Worm (Caenorhabditis elegans) whole organism, early embryonic: ENCODE results near the gene Y17G7B.23.
A peak's percentile ranks its signal among the peaks of the same experiment; 100 is the strongest.

Source experiments
- B0310.2 ChIP-seq: sonication (generic microtip); optimal IDR thresholded peaks from 2 replicates; lab custom pipeline; 2016; ENCODE audit warnings: mild to moderate bottlenecking, missing genetic modification characterization, missing compliant biosample characterization
- F13C5.2 ChIP-seq: sonication (generic microtip); optimal IDR thresholded peaks from 2 replicates; lab custom pipeline; 2017; ENCODE audit warnings: mild to moderate bottlenecking, missing genetic modification characterization, inconsistent platforms, missing compliant biosample characterization
- aly-1 ChIP-seq: sonication (generic microtip); optimal IDR thresholded peaks from 2 replicates; lab custom pipeline; 2016; ENCODE audit warnings: missing genetic modification characterization, missing compliant biosample characterization
- ama-1 ChIP-seq: fragments of 150-350 bp; optimal IDR thresholded peaks from 2 replicates; lab custom pipeline; 2014
- ceh-13 ChIP-seq: fragments of 200-800 bp; sonication (Bioruptor generic); optimal IDR thresholded peaks from 2 replicates; lab custom pipeline; 2018; ENCODE audit warnings: mild to moderate bottlenecking, missing genetic modification characterization, missing compliant biosample characterization
- ceh-36 ChIP-seq: sonication (generic microtip); optimal IDR thresholded peaks from 2 replicates; lab custom pipeline; 2016; ENCODE audit warnings: missing genetic modification characterization, inconsistent platforms, missing compliant biosample characterization
- ets-7 ChIP-seq: sonication (generic microtip); optimal IDR thresholded peaks from 2 replicates; lab custom pipeline; 2016; ENCODE audit warnings: missing genotype, missing genetic modification characterization, missing compliant biosample characterization
- flt-1 ChIP-seq: fragments of 200-800 bp; sonication (Bioruptor generic); IDR thresholded peaks from 2 replicates; pipeline ENCODE4 v1.3.6; 2022; ENCODE audit warnings: missing genetic modification characterization, missing compliant biosample characterization
- hmbx-1 ChIP-seq: sonication (generic microtip); optimal IDR thresholded peaks from 2 replicates; lab custom pipeline; 2016; ENCODE audit warnings: mild to moderate bottlenecking, missing genetic modification characterization, missing compliant biosample characterization
- hmg-4 ChIP-seq: fragments of 200-800 bp; sonication (Bioruptor generic); optimal IDR thresholded peaks from 2 replicates; lab custom pipeline; 2018; ENCODE audit warnings: mild to moderate bottlenecking, missing genetic modification characterization, missing compliant biosample characterization
- hnd-1 ChIP-seq: sonication (generic microtip); optimal IDR thresholded peaks from 2 replicates; lab custom pipeline; 2016; ENCODE audit warnings: missing genetic modification characterization, missing compliant biosample characterization
- pes-1 ChIP-seq: fragments of 200-800 bp; sonication (Bioruptor generic); IDR thresholded peaks from 2 replicates; pipeline ENCODE4 v1.3.6; 2022; ENCODE audit warnings: missing genetic modification reagents, missing genetic modification characterization, missing compliant biosample characterization
- scrt-1 ChIP-seq: fragments of 200-800 bp; sonication (Bioruptor generic); IDR thresholded peaks from 2 replicates; pipeline ENCODE4 v1.3.6; 2022; ENCODE audit warnings: missing genetic modification characterization, missing compliant biosample characterization
- sea-1 ChIP-seq: fragments of 200-800 bp; sonication (Bioruptor generic); conservative IDR thresholded peaks from 2 replicates; pipeline ENCODE4 v1.3.6; 2022; ENCODE audit warnings: missing genetic modification characterization, missing compliant biosample characterization
- tbx-11 ChIP-seq: fragments of 200-800 bp; sonication (Bioruptor generic); IDR thresholded peaks from 2 replicates; pipeline ENCODE4 v1.3.6; 2022; ENCODE audit warnings: missing genetic modification characterization, missing compliant biosample characterization
- tbx-37 ChIP-seq: fragments of 200-800 bp; sonication (Bioruptor generic); conservative IDR thresholded peaks from 2 replicates; pipeline ENCODE4 v1.3.6; 2022; ENCODE audit warnings: missing genetic modification reagents, missing genetic modification characterization, missing compliant biosample characterization
- tra-4 ChIP-seq: sonication (generic microtip); optimal IDR thresholded peaks from 2 replicates; lab custom pipeline; 2017; ENCODE audit warnings: missing genetic modification characterization, missing compliant biosample characterization

The Y17G7B.23 gene

ce11 chrII:12006575-12007098 is 7.6 kb downstream of the Y17G7B.23 start, which contains the start of gene mcm-2:
TSS of gene mcm-2 (minus strand) at chrII:12006625.
- no peak for TF ChIP-seq pes-1 (GFP tag; lab: Robert Waterston, UW)

- TF ChIP-seq hmbx-1: no peak
- TF ChIP-seq hnd-1 (tag; lab: Kevin White, UChicago): no peak
- TF ChIP-seq tbx-37 (GFP tag; lab: Robert Waterston, UW): no peak
- TF ChIP-seq scrt-1 (GFP tag; lab: Robert Waterston, UW): no peak
- TF ChIP-seq ceh-36 (tag; lab: Kevin White, UChicago): no peak
- no peak for TF ChIP-seq aly-1 (tag; lab: Kevin White, UChicago)
- no peak for TF ChIP-seq tbx-11 (GFP tag; lab: Robert Waterston, UW)
- no peak for TF ChIP-seq B0310.2 (tag; lab: Kevin White, UChicago)
- no peak for TF ChIP-seq hmg-4 (GFP tag; lab: Kevin White, UChicago)
- no peak for TF ChIP-seq pes-1 (GFP tag; lab: Robert Waterston, UW)
- no peak for TF ChIP-seq flt-1 (GFP tag; lab: Robert Waterston, UW)
- TF ChIP-seq sea-1 (GFP tag; lab: Robert Waterston, UW): no peak
- no peak for TF ChIP-seq ceh-13
- TF ChIP-seq tra-4 (tag; lab: Kevin White, UChicago): no peak
- TF ChIP-seq ama-1 (lab: Kevin White, UChicago): no peak
- no peak for TF ChIP-seq F13C5.2
These were observed 9.8 kb downstream of the Y17G7B.23 start, which contains the start of gene glb-29 for ce11 chrII:12008772-12009171. TSS of gene glb-29 (plus strand) at chrII:12009072.

ce11 chrII:12023315-12023878 is 24.4 kb downstream of the Y17G7B.23 start, which contains the start of gene Y17G7B.12:
TSS of gene Y17G7B.12 (plus strand) at chrII:12023861.
- TF ChIP-seq F13C5.2 (peak; percentile 22), flt-1 (GFP tag; lab: Robert Waterston, UW) (no peak)

DNA sequence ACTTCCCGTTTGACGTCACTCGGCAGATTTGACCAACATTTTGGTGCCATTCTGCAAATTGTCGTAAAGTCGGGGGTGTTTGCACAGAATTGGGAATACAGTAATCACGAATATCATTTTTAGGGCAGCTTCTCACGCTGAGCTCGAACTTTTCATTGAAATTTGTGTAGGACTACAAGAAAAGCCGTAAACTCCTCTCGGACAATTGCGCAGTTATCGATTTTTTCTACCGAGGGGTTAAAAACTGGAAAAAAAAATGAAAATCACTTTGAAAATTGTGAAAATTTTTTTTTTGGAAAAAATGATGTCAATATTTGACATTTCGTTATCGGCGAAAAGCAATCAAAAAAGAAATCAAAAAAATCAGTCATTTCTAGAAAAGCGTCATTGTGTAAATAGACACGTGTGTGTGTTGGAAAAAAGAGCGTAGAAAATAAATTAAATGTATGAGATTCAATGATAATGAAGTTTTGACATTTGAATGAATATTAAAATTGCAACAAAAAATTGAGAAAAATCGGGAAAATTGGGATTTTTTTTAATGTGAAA is 28.8 kb downstream of the Y17G7B.23 start, which contains the start of gene Y17G7B.8:
Gene Y17G7B.8, minus strand, starts transcription at position 51 of the 549 bp plus-strand sequence.
- TF ChIP-seq ets-7 (tag; lab: Kevin White, UChicago) (no peak), aly-1 (tag; lab: Kevin White, UChicago) (no peak), scrt-1 (GFP tag; lab: Robert Waterston, UW) (no peak), ama-1 (lab: Kevin White, UChicago) (no peak), tra-4 (tag; lab: Kevin White, UChicago) (no peak), F13C5.2 (no peak), hnd-1 (tag; lab: Kevin White, UChicago) (no peak), hmg-4 (GFP tag; lab: Kevin White, UChicago) (no peak), ceh-13 (no peak), tbx-37 (GFP tag; lab: Robert Waterston, UW) (no peak), ceh-36 (tag; lab: Kevin White, UChicago) (no peak), B0310.2 (tag; lab: Kevin White, UChicago) (no peak), pes-1 (GFP tag; lab: Robert Waterston, UW) (no peak), sea-1 (GFP tag; lab: Robert Waterston, UW) (no peak), flt-1 (GFP tag; lab: Robert Waterston, UW) (no peak), hmbx-1 (no peak)

ce11 chrII:12028707-12029106 is 29.7 kb downstream of the Y17G7B.23 start:
- no peak for TF ChIP-seq tbx-11 (GFP tag; lab: Robert Waterston, UW)

DNA sequence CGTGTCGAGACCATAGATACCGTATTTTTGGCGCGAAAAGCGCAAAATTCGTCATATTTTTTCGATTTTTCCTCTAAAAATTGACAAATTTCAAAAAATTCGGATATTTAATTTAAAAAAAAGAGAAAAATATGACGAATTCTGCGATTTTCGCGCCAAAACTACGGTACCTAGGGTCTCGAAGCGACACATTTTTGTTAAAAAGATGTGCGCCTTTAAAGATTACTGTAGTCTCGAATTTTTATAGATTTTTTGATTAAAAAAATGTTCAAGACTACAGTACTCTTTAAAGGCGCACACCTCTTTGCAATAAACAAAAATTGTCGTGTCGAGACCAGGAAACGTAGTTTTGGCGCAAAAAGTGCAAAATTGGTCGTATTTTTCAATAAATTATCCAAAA is 37.1 kb downstream of the Y17G7B.23 start:
- TF ChIP-seq tbx-11 (GFP tag; lab: Robert Waterston, UW) (no peak), scrt-1 (GFP tag; lab: Robert Waterston, UW) (no peak), hmg-4 (GFP tag; lab: Kevin White, UChicago) (no peak), hmbx-1 (no peak), B0310.2 (tag; lab: Kevin White, UChicago) (no peak), ceh-36 (tag; lab: Kevin White, UChicago) (no peak), tra-4 (tag; lab: Kevin White, UChicago) (no peak)

ce11 chrII:12036516-12036915 is 37.5 kb downstream of the Y17G7B.23 start, which contains the start of gene cyn-16:
TSS of gene cyn-16 (minus strand) at chrII:12036742.
- no peak for TF ChIP-seq hmbx-1
- no peak for TF ChIP-seq ceh-13
- no peak for TF ChIP-seq hnd-1 (tag; lab: Kevin White, UChicago)
- TF ChIP-seq ets-7 (tag; lab: Kevin White, UChicago): no peak
- no peak for TF ChIP-seq scrt-1 (GFP tag; lab: Robert Waterston, UW)
- TF ChIP-seq tra-4 (tag; lab: Kevin White, UChicago): no peak
- no peak for TF ChIP-seq F13C5.2
- no peak for TF ChIP-seq flt-1 (GFP tag; lab: Robert Waterston, UW)
- no peak for TF ChIP-seq pes-1 (GFP tag; lab: Robert Waterston, UW)

DNA sequence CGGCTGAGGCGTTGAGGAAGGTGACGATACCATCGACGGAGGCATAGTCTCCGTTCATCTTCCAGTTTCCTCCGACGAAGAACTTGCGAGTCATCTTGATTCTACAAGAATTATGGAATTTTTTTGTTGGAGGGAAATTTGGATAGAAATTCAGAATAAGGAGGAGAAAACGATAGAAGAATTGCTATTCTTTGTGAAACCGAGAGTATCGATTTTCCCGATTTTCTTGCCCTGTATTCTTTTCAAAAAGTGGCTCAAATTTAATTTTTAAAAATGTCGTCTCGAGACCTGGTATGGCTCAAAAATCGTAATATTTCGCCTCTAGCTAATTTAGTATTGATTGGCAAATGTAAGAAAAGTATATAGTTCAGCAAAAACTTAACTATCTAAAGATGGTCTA is 40.0 kb downstream of the Y17G7B.23 start, which contains the start of gene tpi-1:
Gene tpi-1, minus strand, starts transcription at position 101 of the 400 bp plus-strand sequence.
- TF ChIP-seq aly-1 (tag; lab: Kevin White, UChicago) (no peak), scrt-1 (GFP tag; lab: Robert Waterston, UW) (no peak), pes-1 (GFP tag; lab: Robert Waterston, UW) (no peak), tra-4 (tag; lab: Kevin White, UChicago) (no peak), tbx-11 (GFP tag; lab: Robert Waterston, UW) (no peak), F13C5.2 (no peak), hmg-4 (GFP tag; lab: Kevin White, UChicago) (no peak), ama-1 (lab: Kevin White, UChicago) (no peak)
